Worm (Caenorhabditis elegans): ENCODE measurements around the gene R07B7.2.

The R07B7.2 gene

DNA sequence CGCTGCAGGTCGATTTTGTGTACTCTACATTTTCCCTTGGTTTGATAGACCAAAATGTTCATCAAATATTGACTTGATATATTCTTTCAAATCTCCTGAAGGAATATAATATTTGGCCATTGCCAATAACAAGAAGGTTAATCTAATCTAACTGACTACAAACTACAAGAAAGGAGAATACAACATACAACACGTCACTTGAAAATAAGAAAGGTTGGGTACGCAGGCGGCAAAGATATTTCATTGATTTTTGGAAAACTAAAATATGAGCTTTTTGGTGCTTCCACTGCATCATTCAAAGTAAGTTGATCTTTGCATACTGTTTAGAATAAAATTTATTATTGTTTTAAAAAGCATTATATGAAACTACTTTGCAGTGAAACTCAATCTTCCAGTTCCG, 38.6 kb upstream of the R07B7.2 start, which contains the start of gene nhr-209:
Gene nhr-209, plus strand, starts transcription at position 27 of the 400 bp plus-strand sequence.
- TF ChIP-seq nhr-20 (tag; optimal IDR thresholded peaks at IDR 0.05) = peak; percentile 25
- peak; percentile 0 for TF ChIP-seq nhr-85 (tag)
- TF ChIP-seq elt-3 (tag; optimal IDR thresholded peaks at IDR 0.05) = peak in 1 of 6 experiments; percentile 26
- no peak for TF ChIP-seq nhr-71 (tag; optimal IDR thresholded peaks at IDR 0.05)
- no peak for TF ChIP-seq efl-1 (optimal IDR thresholded peaks at IDR 0.05)
- peak in 1 of 2 experiments; percentile 86 for TF ChIP-seq efl-1 (GFP tag; optimal IDR thresholded peaks at IDR 0.05 in 1 of 2)

DNA sequence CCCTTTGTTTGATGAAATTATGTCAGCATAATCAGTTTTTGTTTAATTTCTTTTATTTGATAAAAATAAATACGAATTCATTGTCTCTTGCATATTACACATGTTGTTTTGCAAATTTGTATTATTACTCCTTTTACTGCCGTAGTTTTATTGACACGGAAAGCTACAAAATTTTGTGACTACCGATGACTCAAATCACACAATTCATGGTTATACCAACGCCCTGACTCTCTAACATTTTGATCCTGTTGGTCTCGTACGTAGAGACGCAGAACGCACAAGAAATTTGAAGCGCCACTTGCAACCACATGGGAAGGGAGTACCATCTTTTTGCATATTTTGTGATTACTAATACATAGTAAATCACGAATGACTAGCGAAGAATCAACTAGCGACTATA, 36.3 kb upstream of the R07B7.2 start, which contains the start of gene nhr-207:
Gene nhr-207, plus strand, starts transcription at position 282 of the 400 bp plus-strand sequence.
- TF ChIP-seq nhr-71 (tag; optimal IDR thresholded peaks at IDR 0.05) (no peak), blmp-1 (tag; optimal IDR thresholded peaks at IDR 0.05) (no peak), lin-14 (GFP tag; optimal IDR thresholded peaks at IDR 0.05) (peak; percentile 48), alr-1 (tag; optimal IDR thresholded peaks at IDR 0.05; ENCODE audit: borderline replicate concordance) (no peak), fkh-8 (tag; optimal IDR thresholded peaks at IDR 0.05) (no peak), sptf-1 (tag; optimal IDR thresholded peaks at IDR 0.05) (no peak), ceh-63 (GFP tag; optimal IDR thresholded peaks at IDR 0.05) (no peak), irx-1 (tag; optimal IDR thresholded peaks at IDR 0.05) (no peak), nhr-237 (tag; optimal IDR thresholded peaks at IDR 0.05) (no peak), nhr-19 (GFP tag; conservative IDR thresholded peaks at IDR 0.05) (no peak), nhr-85 (tag) (no peak), ets-5 (GFP tag; IDR thresholded peaks at IDR 0.05) (no peak), lir-3 (tag; optimal IDR thresholded peaks at IDR 0.05; ENCODE audit: poor library complexity) (no peak), jun-1 (tag; optimal IDR thresholded peaks at IDR 0.05) (peak; percentile 49), sox-4 (tag; optimal IDR thresholded peaks at IDR 0.05) (no peak), mef-2 (tag; optimal IDR thresholded peaks at IDR 0.05) (no peak), ztf-11 (tag; optimal IDR thresholded peaks at IDR 0.05) (no peak), elt-3 (tag; optimal IDR thresholded peaks at IDR 0.05) (no peak), snu-23 (GFP tag; optimal IDR thresholded peaks at IDR 0.05) (peak; percentile 6), dpl-1 (GFP tag; optimal IDR thresholded peaks at IDR 0.05) (no peak), mdl-1 (tag; optimal IDR thresholded peaks at IDR 0.05) (peak in 1 of 2 experiments; percentile 35), elt-2 (tag; optimal IDR thresholded peaks at IDR 0.05) (no peak), skn-1 (tag; optimal IDR thresholded peaks at IDR 0.05) (peak; percentile 34), lin-15B (tag; optimal IDR thresholded peaks at IDR 0.05) (no peak), ceh-82 (tag; optimal IDR thresholded peaks at IDR 0.05) (no peak), zag-1 (tag; optimal IDR thresholded peaks at IDR 0.05) (no peak), nhr-28 (tag; optimal IDR thresholded peaks at IDR 0.05) (no peak), ztf-4 (tag; optimal IDR thresholded peaks at IDR 0.05) (no peak), isw-1 (GFP tag; IDR thresholded peaks at IDR 0.05) (no peak), unc-130 (tag; optimal IDR thresholded peaks at IDR 0.05) (no peak), aly-2 (tag; optimal IDR thresholded peaks at IDR 0.05) (no peak), hlh-17 (GFP tag; optimal IDR thresholded peaks at IDR 0.05; ENCODE audit: borderline replicate concordance) (no peak), zip-4 (GFP tag; optimal IDR thresholded peaks at IDR 0.05) (no peak), lin-39 (tag; optimal IDR thresholded peaks at IDR 0.05) (no peak), vab-15 (tag; optimal IDR thresholded peaks at IDR 0.05) (no peak), xbp-1 (tag; optimal IDR thresholded peaks at IDR 0.05) (no peak), fos-1 (tag; optimal IDR thresholded peaks at IDR 0.05) (no peak), C04F5.9 (tag; optimal IDR thresholded peaks at IDR 0.05) (no peak), unc-86 (tag; optimal IDR thresholded peaks at IDR 0.05) (no peak), grh-1 (GFP tag; IDR thresholded peaks at IDR 0.05) (no peak), nhr-77 (tag; optimal IDR thresholded peaks at IDR 0.05) (no peak), ceh-88 (GFP tag; IDR thresholded peaks at IDR 0.05) (no peak), hpl-2 (GFP tag; optimal IDR thresholded peaks at IDR 0.05) (no peak), sup-37 (GFP tag; optimal IDR thresholded peaks at IDR 0.05) (no peak), lsy-2 (tag; optimal IDR thresholded peaks at IDR 0.05) (peak in 1 of 2 experiments; percentile 5), nhr-11 (tag; optimal IDR thresholded peaks at IDR 0.05) (no peak), egl-27 (tag; optimal IDR thresholded peaks at IDR 0.05) (no peak), nhr-12 (tag; optimal IDR thresholded peaks at IDR 0.05) (no peak), swsn-7 (tag; optimal IDR thresholded peaks at IDR 0.05) (no peak)

Data from whole organism, L1 larva.